Worm (Caenorhabditis elegans): ENCODE measurements around the gene C18F10.7.
A peak's percentile ranks its signal among the peaks of the same experiment; 100 is the strongest.

The C18F10.7 gene

DNA sequence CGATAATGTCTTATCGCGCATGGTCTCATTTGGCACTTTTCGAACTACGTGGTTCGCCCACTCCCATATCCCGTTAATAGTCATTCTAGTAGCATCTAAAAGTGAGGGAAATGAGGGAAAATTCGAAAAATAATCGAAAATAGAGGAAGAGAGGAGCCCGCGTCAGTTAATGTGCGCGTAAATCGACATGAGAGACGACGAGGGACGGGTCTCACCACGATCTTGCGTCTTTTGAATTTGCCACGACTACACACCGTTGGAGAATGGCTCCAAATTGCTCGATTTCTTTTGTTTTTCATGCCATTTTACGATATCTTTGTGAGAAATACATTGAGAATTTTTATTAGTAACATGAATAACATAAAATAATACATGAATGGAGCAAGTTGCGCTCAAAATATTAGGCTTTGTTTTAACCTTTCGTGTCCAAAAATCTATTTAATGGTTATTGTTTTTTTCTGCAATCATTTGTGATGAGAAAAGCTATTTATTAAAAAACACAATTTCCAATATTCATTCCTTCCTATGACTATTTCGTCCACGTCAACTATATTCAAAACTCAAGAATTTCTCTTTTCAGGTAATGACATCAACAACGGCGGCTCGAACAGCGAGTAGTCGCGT lies 30.0 kb downstream of the C18F10.7 start, which contains the start of the genes gen-1 and stt-3 (continued):
- TF ChIP-seq lsl-1 (GFP tag; optimal IDR thresholded peaks at IDR 0.05): peak; percentile 8
- TF ChIP-seq T07F8.4 (tag; optimal IDR thresholded peaks at IDR 0.05): no peak
- TF ChIP-seq B0019.2 (GFP tag; conservative IDR thresholded peaks at IDR 0.05): no peak
- TF ChIP-seq ceh-91 (GFP tag; IDR thresholded peaks at IDR 0.05): no peak
- no peak for TF ChIP-seq fkh-3 (tag; optimal IDR thresholded peaks at IDR 0.05)
- TF ChIP-seq mel-28 (tag; optimal IDR thresholded peaks at IDR 0.05; ENCODE audit: borderline replicate concordance): no peak
- TF ChIP-seq ZK185.1 (tag; optimal IDR thresholded peaks at IDR 0.05; ENCODE audit: poor library complexity, severe bottlenecking): no peak

DNA sequence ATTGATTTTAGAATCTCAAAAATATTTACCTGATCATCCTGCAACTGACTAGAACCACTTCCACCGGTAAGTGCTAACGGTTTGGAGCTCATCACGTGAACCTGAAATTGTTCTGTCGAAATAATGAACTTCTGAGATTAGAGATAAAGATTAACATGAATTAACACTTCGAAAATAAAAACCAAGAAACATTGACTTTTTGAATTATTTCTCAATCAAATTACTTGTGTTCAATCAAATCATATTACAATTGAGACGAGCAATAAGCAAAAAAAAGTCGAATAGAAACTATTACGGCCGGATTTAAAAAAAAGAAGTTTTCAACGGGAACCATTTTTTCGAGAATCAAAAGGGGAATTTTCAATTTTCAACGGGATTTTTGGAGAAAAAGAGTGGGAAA lies 32.4 kb downstream of the C18F10.7 start, which contains the start of gene bcas-2:
TSS of gene bcas-2 (minus strand) at position 101 of the 400 bp plus-strand sequence.
- TF ChIP-seq Y53G8AR.9 (GFP tag; conservative IDR thresholded peaks at IDR 0.05) (no peak), attf-5 (GFP tag; optimal IDR thresholded peaks at IDR 0.05) (no peak), B0336.3 (GFP tag; IDR thresholded peaks at IDR 0.05) (no peak), hmg-20 (GFP tag; IDR thresholded peaks at IDR 0.05) (no peak), hlh-26 (GFP tag; conservative IDR thresholded peaks at IDR 0.05) (no peak), cebp-1 (GFP tag; IDR thresholded peaks at IDR 0.05) (no peak), cebp-1 (tag; optimal IDR thresholded peaks at IDR 0.05) (no peak), mcd-1 (GFP tag; IDR thresholded peaks at IDR 0.05) (no peak), ztf-6 (GFP tag; IDR thresholded peaks at IDR 0.05) (no peak), nhr-179 (tag; optimal IDR thresholded peaks at IDR 0.05) (no peak), sea-2 (GFP tag; IDR thresholded peaks at IDR 0.05) (no peak), ccch-3 (GFP tag; optimal IDR thresholded peaks at IDR 0.05) (no peak), repo-1 (tag; optimal IDR thresholded peaks at IDR 0.05) (no peak)

DNA sequence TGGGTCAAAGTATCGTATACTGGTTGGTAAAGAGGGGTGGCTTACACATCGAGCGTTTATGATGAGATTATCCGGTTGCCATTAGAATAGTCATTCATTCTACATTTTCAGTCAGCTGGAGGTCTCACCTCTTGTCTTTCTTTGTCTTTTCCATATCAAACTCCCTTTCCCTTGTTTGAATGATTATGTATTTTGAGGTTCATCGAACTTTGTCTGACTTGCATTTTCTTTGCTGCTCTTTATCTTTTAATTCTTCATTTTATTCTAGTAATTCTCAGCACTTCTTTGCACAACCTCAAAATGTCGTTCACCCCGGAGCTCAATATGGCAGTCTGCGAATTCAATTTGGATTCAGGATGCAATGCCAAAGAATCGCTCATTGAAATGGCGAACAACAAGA lies 37.6 kb downstream of the C18F10.7 start, which contains the start of gene T12A2.3:
TSS of gene T12A2.3 (plus strand) at position 301 of the 400 bp plus-strand sequence.
- TF ChIP-seq atf-7 (tag; optimal IDR thresholded peaks at IDR 0.05) (no peak), C17E4.6 (GFP tag; IDR thresholded peaks at IDR 0.05) (no peak), ceh-100 (GFP tag; IDR thresholded peaks at IDR 0.05) (no peak), ztf-26 (tag; optimal IDR thresholded peaks at IDR 0.05) (no peak), ccch-3 (GFP tag; optimal IDR thresholded peaks at IDR 0.05) (no peak), nhr-179 (tag; optimal IDR thresholded peaks at IDR 0.05) (no peak), hlh-26 (GFP tag; conservative IDR thresholded peaks at IDR 0.05) (no peak), somi-1 (GFP tag; optimal IDR thresholded peaks at IDR 0.05) (no peak), gei-17 (GFP tag; optimal IDR thresholded peaks at IDR 0.05) (no peak), nhr-27 (tag; optimal IDR thresholded peaks at IDR 0.05) (no peak), lsy-27 (tag; optimal IDR thresholded peaks at IDR 0.05; ENCODE audit: borderline replicate concordance, insufficient read depth) (no peak), ztf-18 (tag; optimal IDR thresholded peaks at IDR 0.05) (no peak), bed-2 (GFP tag; IDR thresholded peaks at IDR 0.05) (no peak), F39B2.1 (GFP tag; IDR thresholded peaks at IDR 0.05) (no peak), mxl-1 (tag; optimal IDR thresholded peaks at IDR 0.05) (no peak), ekl-4 (GFP tag; IDR thresholded peaks at IDR 0.05) (no peak), unc-62 (GFP tag; optimal IDR thresholded peaks at IDR 0.05) (no peak), mes-4 (tag; optimal IDR thresholded peaks at IDR 0.05) (no peak), hmg-20 (GFP tag; IDR thresholded peaks at IDR 0.05) (no peak)

DNA sequence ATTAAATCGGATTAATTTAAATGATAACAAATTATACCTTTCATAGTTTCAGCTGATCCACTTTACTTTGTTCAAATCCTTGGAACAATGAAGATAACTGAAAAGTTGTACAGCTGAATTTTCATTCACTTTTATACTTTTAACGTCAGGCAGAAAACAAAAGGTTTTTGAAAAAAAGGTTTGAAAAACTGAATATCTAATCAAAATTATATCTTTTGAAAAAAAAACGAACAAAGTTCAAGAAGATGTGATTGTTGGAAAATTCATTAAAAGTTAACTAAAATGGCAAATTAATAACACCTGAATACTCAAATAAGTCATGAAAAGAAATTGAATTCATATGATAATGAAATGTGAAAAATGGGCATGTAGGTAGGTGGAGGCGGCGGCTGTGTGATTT lies 41.5 kb downstream of the C18F10.7 start, which contains the start of gene T12A2.21:
TSS of gene T12A2.21 (minus strand) at position 101 of the 400 bp plus-strand sequence.
- TF ChIP-seq Y56A3A.18 (GFP tag; IDR thresholded peaks at IDR 0.05) (no peak), ceh-40 (GFP tag; IDR thresholded peaks at IDR 0.05) (no peak), B0336.3 (GFP tag; IDR thresholded peaks at IDR 0.05) (no peak), bed-1 (GFP tag; IDR thresholded peaks at IDR 0.05) (no peak), ceh-27 (GFP tag; optimal IDR thresholded peaks at IDR 0.05) (no peak), tbx-9 (tag; optimal IDR thresholded peaks at IDR 0.05; ENCODE audit: borderline replicate concordance) (no peak), C06A6.2 (GFP tag; conservative IDR thresholded peaks at IDR 0.05) (no peak), B0019.2 (GFP tag; conservative IDR thresholded peaks at IDR 0.05) (no peak), rcor-1 (GFP tag; IDR thresholded peaks at IDR 0.05) (no peak), ztf-25 (GFP tag; IDR thresholded peaks at IDR 0.05) (no peak), Y53G8AR.9 (GFP tag; conservative IDR thresholded peaks at IDR 0.05) (no peak), dpff-1 (tag; optimal IDR thresholded peaks at IDR 0.05) (no peak), efl-1 (GFP tag; optimal IDR thresholded peaks at IDR 0.05) (no peak), lsl-1 (GFP tag; optimal IDR thresholded peaks at IDR 0.05) (no peak)

All from whole organism, young adult.